Worm (Caenorhabditis elegans) whole organism, L1 larva: ENCODE results near the gene C16A3.6.
A peak's percentile ranks its signal among the peaks of the same experiment; 100 is the strongest.

ENCODE experiments used
- C34B4.2 ChIP-seq: sonication (generic microtip); optimal IDR thresholded peaks from 2 replicates; lab custom pipeline; 2017; ENCODE audit warnings: mild to moderate bottlenecking, missing genetic modification characterization, missing compliant biosample characterization
- aly-2 ChIP-seq: fragments of 150-350 bp; optimal IDR thresholded peaks from 2 replicates; lab custom pipeline; 2014; ENCODE audit warnings: missing biosample characterization, missing genetic modification characterization
- ama-1 ChIP-seq: fragments of 150-350 bp; optimal IDR thresholded peaks from 2 replicates; lab custom pipeline; 2014
- blmp-1 ChIP-seq: fragments of 150-350 bp; optimal IDR thresholded peaks from 2 replicates; lab custom pipeline; 2014; ENCODE audit warnings: missing biosample characterization, missing genetic modification characterization
- ces-1 ChIP-seq: fragments of 150-350 bp; optimal IDR thresholded peaks from 2 replicates; lab custom pipeline; 2014; ENCODE audit warnings: missing biosample characterization, missing genetic modification reagents, missing genetic modification characterization
- hpl-2 ChIP-seq: fragments of 150-350 bp; optimal IDR thresholded peaks from 2 replicates; lab custom pipeline; 2014; ENCODE audit warnings: missing biosample characterization, missing genetic modification reagents, missing genetic modification characterization
- isw-1 ChIP-seq: fragments of 200-800 bp; sonication (Bioruptor generic); IDR thresholded peaks from 2 replicates; pipeline ENCODE4 v1.3.6; 2022; ENCODE audit warnings: missing genetic modification characterization, missing compliant biosample characterization
- jun-1 ChIP-seq: fragments of 150-350 bp; optimal IDR thresholded peaks from 2 replicates; lab custom pipeline; 2014; ENCODE audit warnings: missing biosample characterization, missing genetic modification reagents, missing genetic modification characterization
- lsy-2 ChIP-seq, 2 experiments: fragments of 150-350 bp; optimal IDR thresholded peaks; 2 replicates each; lab custom pipeline; 2014; ENCODE audit warnings: missing biosample characterization in 2 of 2, missing genetic modification characterization in 2 of 2
- sup-37 ChIP-seq: fragments of 200-800 bp; sonication (Bioruptor generic); optimal IDR thresholded peaks from 2 replicates; lab custom pipeline; 2018; ENCODE audit warnings: mild to moderate bottlenecking, missing genetic modification characterization, missing compliant biosample characterization
- unc-130 ChIP-seq: fragments of 150-350 bp; optimal IDR thresholded peaks from 2 replicates; lab custom pipeline; 2017; ENCODE audit warnings: missing biosample characterization, missing genetic modification characterization, inconsistent platforms
- unc-62 ChIP-seq: fragments of 150-350 bp; optimal IDR thresholded peaks from 2 replicates; lab custom pipeline; 2014; ENCODE audit warnings: missing biosample characterization, missing genetic modification reagents, missing genetic modification characterization
- ztf-11 ChIP-seq, 2 experiments: sonication (generic microtip); optimal IDR thresholded peaks; 2 replicates each; lab custom pipeline; 2016 to 2017; ENCODE audit warnings: missing genetic modification characterization in 2 of 2, missing biosample characterization in 1 of 2, missing compliant biosample characterization in 1 of 2

- TF ChIP-seq isw-1 (GFP tag; lab: Robert Waterston, UW), result no peak
- no peak for TF ChIP-seq hpl-2
- TF ChIP-seq blmp-1, result peak; percentile 94
- TF ChIP-seq unc-62, result no peak
- no peak for TF ChIP-seq ama-1 (lab: Kevin White, UChicago)
- TF ChIP-seq unc-130 (tag; lab: Kevin White, UChicago), result no peak
- TF ChIP-seq sup-37, result no peak
- TF ChIP-seq ztf-11 (tag; optimal IDR thresholded peaks at IDR 0.05; lab: Kevin White, UChicago), result no peak
- TF ChIP-seq lsy-2 (tag; optimal IDR thresholded peaks at IDR 0.05; lab: Kevin White, UChicago), result peak; percentile 46 to 59
- no peak for TF ChIP-seq C34B4.2 (tag; lab: Kevin White, UChicago)
- no peak for TF ChIP-seq ces-1 (GFP tag; lab: Kevin White, UChicago)
- TF ChIP-seq jun-1 (tag; lab: Kevin White, UChicago), result no peak
- TF ChIP-seq aly-2, result no peak
These were observed 14.6 kb upstream of the C16A3.6 start for ce11 chrIII:6364395-6364794.
